Fruit fly (Drosophila melanogaster) whole organism, embryonic: ENCODE data around the gene CG33986.

Experiments
- Aef1 ChIP-seq: fragments of 200-800 bp; sonication (Bioruptor generic); IDR thresholded peaks from 3 replicates; pipeline ENCODE4 v1.3.6; 2022; ENCODE audit warnings: missing biosample characterization, missing genetic modification characterization
- Awh ChIP-seq: fragments of 200-800 bp; sonication (Bioruptor generic); IDR thresholded peaks from 2 replicates; pipeline ENCODE4, ENCODE4 v1.3.6; 2022; ENCODE audit warnings: missing biosample characterization, missing genetic modification characterization
- B-H2 ChIP-seq: fragments of 200-800 bp; sonication (Bioruptor generic); optimal IDR thresholded peaks from 2 replicates; lab custom pipeline; 2018; ENCODE audit warnings: missing biosample characterization, mild to moderate bottlenecking, missing genetic modification characterization
- CG10267 ChIP-seq: fragments of 200-800 bp; sonication (Bioruptor generic); optimal IDR thresholded peaks from 2 replicates; lab custom pipeline; 2018; ENCODE audit warnings: missing biosample characterization, mild to moderate bottlenecking, missing genetic modification characterization, moderate library complexity
- CG10979 ChIP-seq: fragments of 200-800 bp; sonication (Bioruptor generic); optimal IDR thresholded peaks from 2 replicates; lab custom pipeline; 2018; ENCODE audit warnings: missing biosample characterization, mild to moderate bottlenecking, missing genetic modification characterization, moderate library complexity
- CG12769 ChIP-seq: fragments of 200-800 bp; sonication (Bioruptor generic); optimal IDR thresholded peaks from 2 replicates; lab custom pipeline; 2019; ENCODE audit warnings: missing biosample characterization, mild to moderate bottlenecking, missing genetic modification characterization, moderate library complexity
- CG13287 ChIP-seq: fragments of 200-800 bp; sonication (Bioruptor generic); IDR thresholded peaks from 2 replicates; pipeline ENCODE4 v1.3.6; 2022; ENCODE audit warnings: missing biosample characterization, missing genetic modification characterization; ENCODE audit not compliant: partially characterized antibody
- CG15073 ChIP-seq: fragments of 200-800 bp; sonication (Bioruptor generic); optimal IDR thresholded peaks from 2 replicates; lab custom pipeline; 2016; ENCODE audit warnings: missing biosample characterization, missing genetic modification characterization
- CG15514 ChIP-seq: fragments of 200-800 bp; sonication (Bioruptor generic); optimal IDR thresholded peaks from 3 replicates; lab custom pipeline; 2017; ENCODE audit warnings: missing biosample characterization, missing genetic modification characterization, mild to moderate bottlenecking, moderate library complexity, missing genetic modification reagents
- CG1602 ChIP-seq: fragments of 200-800 bp; sonication (Bioruptor generic); optimal IDR thresholded peaks from 3 replicates; lab custom pipeline; 2016; ENCODE audit warnings: missing biosample characterization, missing genetic modification characterization
- CG34224 ChIP-seq: fragments of 200-800 bp; sonication (Bioruptor generic); IDR thresholded peaks from 3 replicates; pipeline ENCODE4 v1.3.6; 2022; ENCODE audit warnings: missing biosample characterization, missing genetic modification characterization; ENCODE audit not compliant: partially characterized antibody
- CG4404 ChIP-seq: fragments of 200-800 bp; sonication (Bioruptor generic); IDR thresholded peaks from 2 replicates; pipeline ENCODE4 v1.3.6; 2022; ENCODE audit warnings: missing biosample characterization, missing genetic modification characterization
- CG8089 ChIP-seq: fragments of 200-800 bp; sonication (Bioruptor generic); optimal IDR thresholded peaks from 3 replicates; lab custom pipeline; 2016; ENCODE audit warnings: missing biosample characterization, missing genetic modification characterization
- CG8359 ChIP-seq: fragments of 200-800 bp; sonication (Bioruptor generic); optimal IDR thresholded peaks from 2 replicates; lab custom pipeline; 2017; ENCODE audit warnings: missing biosample characterization, mild to moderate bottlenecking, missing genetic modification characterization, borderline replicate concordance
- CG9797 ChIP-seq: fragments of 200-800 bp; sonication (Bioruptor generic); optimal IDR thresholded peaks from 3 replicates; lab custom pipeline; 2018; ENCODE audit warnings: missing biosample characterization, mild to moderate bottlenecking, missing genetic modification characterization
- CG9817 ChIP-seq: fragments of 200-800 bp; sonication (Bioruptor generic); optimal IDR thresholded peaks from 2 replicates; lab custom pipeline; 2018; ENCODE audit warnings: missing biosample characterization, mild to moderate bottlenecking, missing genetic modification characterization, moderate library complexity
- D19A ChIP-seq: fragments of 200-800 bp; optimal IDR thresholded peaks from 3 replicates; lab custom pipeline; 2019; ENCODE audit warnings: missing biosample characterization, mild to moderate bottlenecking, missing genetic modification characterization, moderate library complexity
- Dbx ChIP-seq: fragments of 200-800 bp; sonication (Bioruptor generic); IDR thresholded peaks from 3 replicates; pipeline ENCODE4 v1.3.6; 2022; ENCODE audit warnings: missing biosample characterization, missing genetic modification characterization
- Dll ChIP-seq: fragments of 200-800 bp; sonication (Bioruptor generic); IDR thresholded peaks from 4 replicates; pipeline ENCODE4 v1.3.6; 2022; ENCODE audit warnings: missing biosample characterization, missing genetic modification characterization; ENCODE audit not compliant: partially characterized antibody
- Fer3 ChIP-seq: fragments of 200-800 bp; sonication (Bioruptor generic); optimal IDR thresholded peaks from 2 replicates; lab custom pipeline; 2018; ENCODE audit warnings: missing biosample characterization, mild to moderate bottlenecking, missing genetic modification characterization, moderate library complexity
- HmgD ChIP-seq: fragments of 200-800 bp; sonication (Bioruptor generic); optimal IDR thresholded peaks from 3 replicates; lab custom pipeline; 2016; ENCODE audit warnings: missing biosample characterization, missing genetic modification characterization
- HmgZ ChIP-seq: fragments of 200-800 bp; sonication (Bioruptor generic); optimal IDR thresholded peaks from 2 replicates; lab custom pipeline; 2018; ENCODE audit warnings: missing biosample characterization, mild to moderate bottlenecking, missing genetic modification characterization
- MESR4 ChIP-seq: fragments of 200-800 bp; sonication (Bioruptor generic); optimal IDR thresholded peaks from 2 replicates; lab custom pipeline; 2018; ENCODE audit warnings: missing biosample characterization, mild to moderate bottlenecking, missing genetic modification characterization, moderate library complexity
- Max ChIP-seq: fragments of 200-800 bp; sonication (Bioruptor generic); optimal IDR thresholded peaks from 2 replicates; lab custom pipeline; 2016; ENCODE audit warnings: missing biosample characterization, mild to moderate bottlenecking, missing genetic modification characterization
- Xbp1 ChIP-seq: fragments of 200-800 bp; sonication (Bioruptor generic); optimal IDR thresholded peaks from 3 replicates; lab custom pipeline; 2016; ENCODE audit warnings: missing biosample characterization, mild to moderate bottlenecking, missing genetic modification characterization
- bab2 ChIP-seq: fragments of 200-800 bp; sonication (Bioruptor generic); optimal IDR thresholded peaks from 2 replicates; lab custom pipeline; 2016; ENCODE audit warnings: missing biosample characterization, missing genetic modification characterization
- bsh ChIP-seq, 2 experiments: fragments of 200-800 bp; sonication (Bioruptor generic); optimal IDR thresholded peaks; 2 replicates each; lab custom pipeline; 2017 to 2018; ENCODE audit warnings: mild to moderate bottlenecking in 2 of 2, missing biosample characterization in 2 of 2, missing genetic modification characterization in 2 of 2, moderate library complexity in 1 of 2
- chm ChIP-seq: fragments of 200-800 bp; sonication (Bioruptor generic); IDR thresholded peaks from 2 replicates; pipeline ENCODE4 v1.3.6; 2022; ENCODE audit warnings: missing biosample characterization, missing genetic modification characterization
- corto ChIP-seq: fragments of 200-800 bp; sonication (Bioruptor generic); optimal IDR thresholded peaks from 2 replicates; lab custom pipeline; 2016; ENCODE audit warnings: missing biosample characterization, mild to moderate bottlenecking, missing genetic modification characterization, moderate library complexity
- dimm ChIP-seq: fragments of 200-800 bp; sonication (Bioruptor generic); IDR thresholded peaks from 2 replicates; pipeline ENCODE4 v1.3.6; 2022; ENCODE audit warnings: missing biosample characterization, missing genetic modification characterization
- dm ChIP-seq: fragments of 200-800 bp; sonication (Bioruptor generic); optimal IDR thresholded peaks from 3 replicates; lab custom pipeline; 2016; ENCODE audit warnings: missing biosample characterization, missing genetic modification characterization
- dmrt99B ChIP-seq: fragments of 200-800 bp; sonication (Bioruptor generic); optimal IDR thresholded peaks from 2 replicates; lab custom pipeline; 2018; ENCODE audit warnings: missing biosample characterization, mild to moderate bottlenecking, missing genetic modification characterization, moderate library complexity
- esg ChIP-seq: fragments of 200-800 bp; sonication (Bioruptor generic); conservative IDR thresholded peaks from 2 replicates; pipeline ENCODE4 v1.3.6; 2022; ENCODE audit warnings: missing biosample characterization, missing genetic modification characterization
- eve ChIP-seq, 2 experiments: fragments of >200 bp; optimal IDR thresholded peaks; 2 replicates each; lab custom pipeline; 2017; ENCODE audit warnings: missing biosample characterization in 2 of 2, missing genetic modification characterization in 2 of 2
- fru ChIP-seq: fragments of >200 bp; optimal IDR thresholded peaks from 2 replicates; lab custom pipeline; 2017
- fu2 ChIP-seq: fragments of 200-800 bp; sonication (Bioruptor generic); optimal IDR thresholded peaks from 2 replicates; lab custom pipeline; 2016; ENCODE audit warnings: missing biosample characterization, missing genetic modification characterization
- her ChIP-seq: fragments of 200-800 bp; sonication (Bioruptor generic); optimal IDR thresholded peaks from 2 replicates; lab custom pipeline; 2016; ENCODE audit warnings: missing biosample characterization, missing genetic modification characterization
- inv ChIP-seq: fragments of 200-800 bp; sonication (Bioruptor generic); IDR thresholded peaks from 2 replicates; pipeline ENCODE4 v1.3.6; 2022; ENCODE audit warnings: missing biosample characterization, missing genetic modification characterization; ENCODE audit not compliant: partially characterized antibody
- klu ChIP-seq: fragments of 200-800 bp; sonication (Bioruptor generic); IDR thresholded peaks from 2 replicates; pipeline ENCODE4 v1.3.6; 2022; ENCODE audit warnings: missing biosample characterization, missing genetic modification characterization
- nerfin-1 ChIP-seq: fragments of 200-800 bp; sonication (Bioruptor generic); optimal IDR thresholded peaks from 3 replicates; lab custom pipeline; 2019; ENCODE audit warnings: missing biosample characterization, mild to moderate bottlenecking, missing genetic modification characterization, moderate library complexity
- nmo ChIP-seq: fragments of 200-800 bp; sonication (Bioruptor generic); optimal IDR thresholded peaks from 2 replicates; lab custom pipeline; 2018; ENCODE audit warnings: missing biosample characterization, mild to moderate bottlenecking, missing genetic modification characterization, moderate library complexity
- onecut ChIP-seq: fragments of 200-800 bp; sonication (Bioruptor generic); IDR thresholded peaks from 2 replicates; pipeline ENCODE4 v1.3.6; 2022; ENCODE audit warnings: missing biosample characterization, missing genetic modification characterization
- shn ChIP-seq: fragments of 200-800 bp; sonication (Bioruptor generic); optimal IDR thresholded peaks from 3 replicates; lab custom pipeline; 2016; ENCODE audit warnings: missing biosample characterization, missing genetic modification characterization
- sim ChIP-seq: fragments of 200-800 bp; sonication (Bioruptor generic); IDR thresholded peaks from 2 replicates; pipeline ENCODE4 v1.3.6; 2022; ENCODE audit warnings: missing biosample characterization, missing genetic modification characterization
- sr ChIP-seq: fragments of 200-800 bp; sonication (Bioruptor generic); IDR thresholded peaks from 3 replicates; pipeline ENCODE4 v1.3.6; 2022; ENCODE audit warnings: missing biosample characterization, missing genetic modification characterization
- trem ChIP-seq: fragments of 200-800 bp; optimal IDR thresholded peaks from 3 replicates; lab custom pipeline; 2019; ENCODE audit warnings: missing biosample characterization, mild to moderate bottlenecking, missing genetic modification characterization, moderate library complexity
- trh ChIP-seq: fragments of 200-800 bp; sonication (Bioruptor generic); optimal IDR thresholded peaks from 2 replicates; lab custom pipeline; 2016; ENCODE audit warnings: missing biosample characterization, missing genetic modification characterization
- tup ChIP-seq: fragments of 200-800 bp; sonication (Bioruptor generic); optimal IDR thresholded peaks from 2 replicates; lab custom pipeline; 2016; ENCODE audit warnings: missing biosample characterization, mild to moderate bottlenecking, missing genetic modification characterization, moderate library complexity
- twi ChIP-seq: fragments of 200-800 bp; optimal IDR thresholded peaks from 2 replicates; lab custom pipeline; 2019; ENCODE audit warnings: missing biosample characterization, mild to moderate bottlenecking, missing genetic modification characterization, moderate library complexity
- vfl ChIP-seq: fragments of 200-800 bp; sonication (Bioruptor generic); optimal IDR thresholded peaks from 2 replicates; lab custom pipeline; 2016; ENCODE audit warnings: missing biosample characterization, missing genetic modification characterization

Gene CG33986

DNA sequence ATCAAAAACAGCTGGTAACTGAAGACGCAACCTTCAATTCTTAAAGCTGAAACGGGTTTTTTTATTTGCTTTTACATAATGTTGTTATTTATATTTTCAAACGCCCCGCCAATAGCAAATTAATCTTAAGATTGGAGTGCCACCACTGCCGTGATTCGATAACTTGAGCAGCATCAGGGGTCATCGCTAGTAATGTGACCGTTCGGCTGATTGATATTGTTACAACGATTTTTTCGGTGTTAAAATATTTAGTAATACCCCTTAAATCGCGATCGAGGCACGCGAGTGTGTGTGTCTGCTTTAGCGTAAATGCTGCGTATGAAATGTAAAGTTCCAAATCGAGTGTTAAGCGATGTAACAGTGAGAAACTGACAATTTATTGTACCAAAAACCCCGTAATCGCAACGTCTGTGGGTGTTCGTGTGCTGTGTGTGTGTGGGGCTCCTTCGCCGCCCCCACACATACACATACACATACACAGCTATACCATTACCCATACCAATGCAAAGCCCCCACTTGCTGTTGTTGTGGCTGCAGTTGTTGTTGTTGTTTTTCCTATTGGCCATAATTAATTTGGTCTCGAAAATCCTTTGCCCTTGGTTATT is 40.9 kb upstream of the CG33986 start, which contains the start of gene dop (continued):
- no peak for TF ChIP-seq CG8359 (GFP tag; lab: Kevin White, UChicago)
- peak; percentile 58 for TF ChIP-seq B-H2 (GFP tag; lab: Kevin White, UChicago)
- peak; percentile 49 for TF ChIP-seq corto
- TF ChIP-seq trh (GFP tag; lab: Kevin White, UChicago), result no peak
- peak; percentile 49; the same call in 1 of the 2 replicates for TF ChIP-seq inv (GFP tag; lab: Robert Waterston, UW)
- peak; percentile 42 for TF ChIP-seq shn (GFP tag; lab: Kevin White, UChicago)
- TF ChIP-seq CG9817 (tag; lab: Kevin White, UChicago), result no peak
- TF ChIP-seq bsh (GFP tag; optimal IDR thresholded peaks at IDR 0.05; lab: Kevin White, UChicago), result no peak
- no peak for TF ChIP-seq CG4404 (GFP tag; lab: Robert Waterston, UW)
- no peak for TF ChIP-seq Awh (GFP tag; lab: Robert Waterston, UW)
- TF ChIP-seq MESR4, result peak; percentile 84
- no peak for TF ChIP-seq Max (GFP tag; lab: Kevin White, UChicago)
- no peak for TF ChIP-seq fru (lab: Kevin White, UChicago)
- no peak for TF ChIP-seq dmrt99B (tag; lab: Kevin White, UChicago)
- TF ChIP-seq trem, result peak; percentile 59
- TF ChIP-seq onecut (GFP tag; lab: Robert Waterston, UW), result peak; percentile 67
- TF ChIP-seq bab2 (GFP tag; lab: Kevin White, UChicago), result no peak
- TF ChIP-seq HmgD, result peak; percentile 55
- no peak for TF ChIP-seq esg (GFP tag; lab: Robert Waterston, UW)
- TF ChIP-seq nmo, result peak; percentile 30
- TF ChIP-seq HmgZ (tag; lab: Kevin White, UChicago), result peak; percentile 15
- TF ChIP-seq klu, result no peak; the same call in 1 of the 2 replicates
- TF ChIP-seq fu2 (GFP tag; lab: Kevin White, UChicago), result no peak
- no peak for TF ChIP-seq D19A (tag; lab: Kevin White, UChicago)
- TF ChIP-seq CG34224 (GFP tag; lab: Robert Waterston, UW), result peak; percentile 58
- TF ChIP-seq CG1602 (GFP tag; lab: Kevin White, UChicago), result no peak
- TF ChIP-seq tup (GFP tag; lab: Kevin White, UChicago), result no peak
- 0 out of 3 replicates have a peak, but pooled peaks have one; percentile 35 for TF ChIP-seq Dbx (GFP tag; lab: Robert Waterston, UW)
- peak; percentile 72 for TF ChIP-seq Dll (GFP tag; lab: Robert Waterston, UW)
- peak; percentile 92 for TF ChIP-seq CG9797
- peak; percentile 35 for TF ChIP-seq her (GFP tag; lab: Kevin White, UChicago)
- peak; percentile 25 for TF ChIP-seq Xbp1 (GFP tag; lab: Kevin White, UChicago)
- peak; percentile 7 for TF ChIP-seq vfl (GFP tag; lab: Kevin White, UChicago)
- no peak for TF ChIP-seq CG8089 (GFP tag; lab: Kevin White, UChicago)
- no peak for TF ChIP-seq Fer3 (tag; lab: Kevin White, UChicago)
- no peak for TF ChIP-seq eve (GFP tag; optimal IDR thresholded peaks at IDR 0.05; lab: Kevin White, UChicago)
- TF ChIP-seq dm (GFP tag; lab: Kevin White, UChicago), result no peak
- TF ChIP-seq CG12769 (tag; lab: Kevin White, UChicago), result peak; percentile 9
- no peak for TF ChIP-seq chm (GFP tag; lab: Robert Waterston, UW)
- no peak for TF ChIP-seq twi
- TF ChIP-seq nerfin-1 (tag; lab: Kevin White, UChicago), result no peak
- TF ChIP-seq CG15073 (GFP tag; lab: Kevin White, UChicago), result no peak
- peak; percentile 78; the same call in 2 of the 3 replicates for TF ChIP-seq sr (GFP tag; lab: Robert Waterston, UW)
- TF ChIP-seq sim (GFP tag; lab: Robert Waterston, UW), result no peak
- no peak for TF ChIP-seq dimm (GFP tag; lab: Robert Waterston, UW)
- TF ChIP-seq CG10267 (tag; lab: Kevin White, UChicago), result peak; percentile 54
- peak; percentile 73 for TF ChIP-seq CG13287 (GFP tag; lab: Robert Waterston, UW)
- peak; percentile 61 for TF ChIP-seq CG15514 (GFP tag; lab: Kevin White, UChicago)
- TF ChIP-seq CG10979 (tag; lab: Kevin White, UChicago), result no peak
- TF ChIP-seq Aef1 (GFP tag; lab: Robert Waterston, UW), result peak; percentile 38; the same call in 1 of the 3 replicates
